Worm (Caenorhabditis elegans) whole organism, late embryonic: Measurements from ENCODE around the gene fbxa-82.
A peak's percentile ranks its signal among the peaks of the same experiment; 100 is the strongest.

ENCODE experiments used
- C38D4.7 ChIP-seq: fragments of 200-800 bp; sonication (Bioruptor generic); optimal IDR thresholded peaks from 2 replicates; lab custom pipeline; 2018; ENCODE audit warnings: mild to moderate bottlenecking, missing genetic modification characterization, moderate library complexity, missing compliant biosample characterization
- F13H6.1 ChIP-seq: sonication (generic microtip); optimal IDR thresholded peaks from 2 replicates; lab custom pipeline; 2016; ENCODE audit warnings: missing genetic modification characterization, missing compliant biosample characterization
- K09A11.1 ChIP-seq: sonication (generic microtip); optimal IDR thresholded peaks from 2 replicates; lab custom pipeline; 2017; ENCODE audit warnings: antibody characterized with exemption, mild to moderate bottlenecking, missing genetic modification characterization, missing compliant biosample characterization; ENCODE audit not compliant: insufficient read depth
- T23F11.4 ChIP-seq: fragments of 200-800 bp; sonication (Bioruptor generic); optimal IDR thresholded peaks from 2 replicates; lab custom pipeline; 2018; ENCODE audit warnings: mild to moderate bottlenecking, missing genetic modification characterization, missing compliant biosample characterization
- ahr-1 ChIP-seq: sonication (generic microtip); optimal IDR thresholded peaks from 2 replicates; lab custom pipeline; 2016; ENCODE audit warnings: missing genetic modification characterization, missing compliant biosample characterization
- ceh-14 ChIP-seq: sonication (generic microtip); optimal IDR thresholded peaks from 2 replicates; lab custom pipeline; 2016; ENCODE audit warnings: missing genotype, missing genetic modification characterization, missing compliant biosample characterization
- ceh-18 ChIP-seq: sonication (generic microtip); optimal IDR thresholded peaks from 2 replicates; lab custom pipeline; 2016; ENCODE audit warnings: missing genetic modification characterization, missing compliant biosample characterization
- ceh-19 ChIP-seq: fragments of 200-800 bp; sonication (Bioruptor generic); optimal IDR thresholded peaks from 2 replicates; lab custom pipeline; 2018; ENCODE audit warnings: mild to moderate bottlenecking, missing genetic modification characterization, missing compliant biosample characterization
- ceh-24 ChIP-seq: sonication (generic microtip); optimal IDR thresholded peaks from 2 replicates; lab custom pipeline; 2016; ENCODE audit warnings: mild to moderate bottlenecking, missing genetic modification characterization, missing compliant biosample characterization
- ceh-30 ChIP-seq: fragments of 150-350 bp; optimal IDR thresholded peaks from 2 replicates; lab custom pipeline; 2014; ENCODE audit warnings: missing biosample characterization, missing genetic modification characterization
- ceh-45 ChIP-seq: fragments of 200-800 bp; sonication (Bioruptor generic); IDR thresholded peaks from 2 replicates; pipeline ENCODE4 v1.3.6; 2022; ENCODE audit warnings: missing genetic modification reagents, missing genetic modification characterization, missing compliant biosample characterization
- ceh-48 ChIP-seq: sonication (generic microtip); optimal IDR thresholded peaks from 2 replicates; lab custom pipeline; 2016; ENCODE audit warnings: missing genetic modification characterization, inconsistent platforms, missing compliant biosample characterization
- ceh-6 ChIP-seq: fragments of 200-800 bp; sonication (Bioruptor generic); optimal IDR thresholded peaks from 2 replicates; lab custom pipeline; 2018; ENCODE audit warnings: mild to moderate bottlenecking, missing genetic modification characterization, missing compliant biosample characterization
- ceh-9 ChIP-seq: sonication (generic microtip); optimal IDR thresholded peaks from 2 replicates; lab custom pipeline; 2016; ENCODE audit warnings: mild to moderate bottlenecking, missing genetic modification characterization, inconsistent platforms, missing compliant biosample characterization
- che-1 ChIP-seq: sonication (generic microtip); optimal IDR thresholded peaks from 2 replicates; lab custom pipeline; 2016; ENCODE audit warnings: mild to moderate bottlenecking, missing genetic modification characterization, missing compliant biosample characterization
- dmd-4 ChIP-seq: sonication (generic microtip); optimal IDR thresholded peaks from 2 replicates; lab custom pipeline; 2016; ENCODE audit warnings: borderline replicate concordance, missing genetic modification characterization, missing compliant biosample characterization
- dve-1 ChIP-seq: sonication (generic microtip); optimal IDR thresholded peaks from 2 replicates; lab custom pipeline; 2017; ENCODE audit warnings: antibody characterized with exemption, mild to moderate bottlenecking, missing genetic modification characterization, missing compliant biosample characterization
- elt-4 ChIP-seq: sonication (generic microtip); optimal IDR thresholded peaks from 2 replicates; lab custom pipeline; 2016; ENCODE audit warnings: missing genetic modification characterization, missing compliant biosample characterization
- eyg-1 ChIP-seq: sonication (generic microtip); optimal IDR thresholded peaks from 2 replicates; lab custom pipeline; 2016; ENCODE audit warnings: missing genotype, missing genetic modification characterization, missing compliant biosample characterization
- fax-1 ChIP-seq: sonication (generic microtip); optimal IDR thresholded peaks from 2 replicates; lab custom pipeline; 2016; ENCODE audit warnings: missing genotype, missing genetic modification characterization, missing compliant biosample characterization
- gmeb-2 ChIP-seq: sonication (generic microtip); optimal IDR thresholded peaks from 2 replicates; lab custom pipeline; 2016; ENCODE audit warnings: missing genetic modification characterization, inconsistent platforms, missing compliant biosample characterization
- hlh-13 ChIP-seq: fragments of 200-800 bp; sonication (Bioruptor generic); optimal IDR thresholded peaks from 2 replicates; lab custom pipeline; 2018; ENCODE audit warnings: mild to moderate bottlenecking, missing genetic modification characterization, missing compliant biosample characterization
- hlh-15 ChIP-seq: sonication (generic microtip); optimal IDR thresholded peaks from 2 replicates; lab custom pipeline; 2016; ENCODE audit warnings: missing genetic modification characterization, missing compliant biosample characterization
- hlh-30 ChIP-seq: sonication (generic microtip); optimal IDR thresholded peaks from 2 replicates; lab custom pipeline; 2017; ENCODE audit warnings: antibody characterized with exemption, missing genetic modification characterization, missing compliant biosample characterization; ENCODE audit not compliant: insufficient read depth
- hlh-6 ChIP-seq: sonication (generic microtip); optimal IDR thresholded peaks from 2 replicates; lab custom pipeline; 2016; ENCODE audit warnings: missing genotype, missing genetic modification characterization, missing compliant biosample characterization
- hlh-8 ChIP-seq: sonication (generic microtip); optimal IDR thresholded peaks from 2 replicates; lab custom pipeline; 2016; ENCODE audit warnings: missing genotype, missing genetic modification characterization, missing compliant biosample characterization
- lim-6 ChIP-seq: sonication (generic microtip); optimal IDR thresholded peaks from 2 replicates; lab custom pipeline; 2016; ENCODE audit warnings: missing genetic modification characterization, missing compliant biosample characterization
- mec-3 ChIP-seq: sonication (generic microtip); optimal IDR thresholded peaks from 2 replicates; lab custom pipeline; 2016; ENCODE audit warnings: borderline replicate concordance, missing genetic modification characterization, missing compliant biosample characterization
- nfya-1 ChIP-seq: sonication (generic microtip); optimal IDR thresholded peaks from 2 replicates; lab custom pipeline; 2017; ENCODE audit warnings: missing genetic modification characterization, mild to moderate bottlenecking, missing compliant biosample characterization, antibody characterized with exemption, moderate library complexity
- nhr-232 ChIP-seq: sonication (generic microtip); optimal IDR thresholded peaks from 2 replicates; lab custom pipeline; 2016; ENCODE audit warnings: missing genetic modification characterization, missing compliant biosample characterization
- npax-4 ChIP-seq: sonication (generic microtip); optimal IDR thresholded peaks from 2 replicates; lab custom pipeline; 2016; ENCODE audit warnings: missing genetic modification characterization, missing compliant biosample characterization
- odd-2 ChIP-seq: sonication (generic microtip); optimal IDR thresholded peaks from 2 replicates; lab custom pipeline; 2017; ENCODE audit warnings: antibody characterized with exemption, mild to moderate bottlenecking, missing genetic modification characterization, missing compliant biosample characterization
- pag-3 ChIP-seq: sonication (generic microtip); optimal IDR thresholded peaks from 2 replicates; lab custom pipeline; 2016; ENCODE audit warnings: missing compliant biosample characterization, missing genetic modification characterization, borderline replicate concordance
- pha-2 ChIP-seq: sonication (generic microtip); optimal IDR thresholded peaks from 2 replicates; lab custom pipeline; 2017; ENCODE audit warnings: mild to moderate bottlenecking, missing genetic modification characterization, missing compliant biosample characterization
- pha-4 ChIP-seq: fragments of 150-350 bp; optimal IDR thresholded peaks from 2 replicates; lab custom pipeline; 2018; ENCODE audit warnings: missing biosample characterization, missing genetic modification reagents, missing genetic modification characterization
- pqm-1 ChIP-seq: sonication (generic microtip); optimal IDR thresholded peaks from 2 replicates; lab custom pipeline; 2016; ENCODE audit warnings: missing genetic modification characterization, missing compliant biosample characterization
- pros-1 ChIP-seq: fragments of 150-350 bp; optimal IDR thresholded peaks from 2 replicates; lab custom pipeline; 2014; ENCODE audit warnings: missing biosample characterization, missing genetic modification reagents, missing genetic modification characterization
- ref-2 ChIP-seq: sonication (generic microtip); optimal IDR thresholded peaks from 2 replicates; lab custom pipeline; 2016; ENCODE audit warnings: missing genetic modification characterization, missing compliant biosample characterization
- rnt-1 ChIP-seq: sonication (generic microtip); optimal IDR thresholded peaks from 2 replicates; lab custom pipeline; 2016; ENCODE audit warnings: missing genetic modification characterization, missing compliant biosample characterization
- sdc-2 ChIP-seq: sonication (generic microtip); optimal IDR thresholded peaks from 2 replicates; lab custom pipeline; 2016; ENCODE audit warnings: missing genotype, missing genetic modification characterization, missing compliant biosample characterization
- sox-2 ChIP-seq: fragments of 200-800 bp; sonication (Bioruptor generic); IDR thresholded peaks from 2 replicates; pipeline ENCODE4 v1.3.6; 2022; ENCODE audit warnings: missing genetic modification reagents, missing genetic modification characterization, missing compliant biosample characterization
- syd-9 ChIP-seq: sonication (generic microtip); optimal IDR thresholded peaks from 2 replicates; lab custom pipeline; 2016; ENCODE audit warnings: mild to moderate bottlenecking, missing genetic modification characterization, moderate library complexity, missing compliant biosample characterization
- tbx-7 ChIP-seq: sonication (generic microtip); optimal IDR thresholded peaks from 2 replicates; lab custom pipeline; 2016; ENCODE audit warnings: missing genotype, missing genetic modification characterization, missing compliant biosample characterization
- unc-3 ChIP-seq, 2 experiments: fragments of 200-800 bp in 1 of 2; sonication (Bioruptor generic) in 1 of 2; sonication (generic microtip) in 1 of 2; conservative IDR thresholded peaks in 1 of 2; optimal IDR thresholded peaks in 1 of 2; 2 replicates each; pipeline versions ENCODE4 v1.3.6 to Lab custom; 2016 to 2022; ENCODE audit warnings: missing compliant biosample characterization in 2 of 2, missing genetic modification characterization in 2 of 2, missing genetic modification reagents in 1 of 2
- unc-55 ChIP-seq: sonication (generic microtip); optimal IDR thresholded peaks from 2 replicates; lab custom pipeline; 2017; ENCODE audit warnings: missing biosample characterization, missing genetic modification reagents, missing genetic modification characterization
- ztf-16 ChIP-seq: sonication (generic microtip); optimal IDR thresholded peaks from 2 replicates; lab custom pipeline; 2017; ENCODE audit warnings: missing genetic modification characterization, missing compliant biosample characterization

fbxa-82 gene

ce11 chrV:15011560-15011959, 40.8 kb downstream of the fbxa-82 start, which contains the start of gene nmr-2:
TSS of gene nmr-2 (minus strand) at chrV:15011660.
- TF ChIP-seq pqm-1 (tag; lab: Kevin White, UChicago): no peak
- no peak for TF ChIP-seq fax-1 (tag; lab: Kevin White, UChicago)

DNA sequence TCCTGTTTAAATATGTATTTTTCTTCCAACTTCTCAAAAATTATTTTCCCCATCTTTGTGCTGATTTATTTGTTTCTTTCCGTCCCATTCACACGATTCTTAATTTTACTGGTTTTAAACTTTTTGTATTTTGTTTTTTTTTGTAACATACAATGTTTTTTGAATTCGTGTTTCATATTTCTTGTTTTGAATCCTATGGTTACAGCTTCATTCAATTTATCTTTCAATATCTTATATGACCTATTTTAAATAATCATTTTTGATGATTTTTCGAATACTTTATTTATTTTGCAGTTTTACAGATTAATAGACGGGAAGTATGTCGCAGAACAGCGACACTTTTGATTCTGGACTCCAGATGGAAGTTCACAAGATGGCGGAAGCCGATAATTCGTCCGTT, 47.5 kb downstream of the fbxa-82 start, which contains the start of gene hrde-2:
Gene hrde-2 (plus strand): TSS at position 301 of the 400 bp plus-strand sequence.
- no peak for TF ChIP-seq ceh-18
- TF ChIP-seq pha-4 (tag; lab: Kevin White, UChicago): no peak
- no peak for TF ChIP-seq ceh-45
- TF ChIP-seq ceh-30: no peak
- TF ChIP-seq ref-2 (tag; lab: Kevin White, UChicago): no peak
- no peak for TF ChIP-seq C38D4.7
- TF ChIP-seq ceh-14 (tag; lab: Kevin White, UChicago): no peak
- no peak for TF ChIP-seq npax-4 (tag; lab: Kevin White, UChicago)
- no peak for TF ChIP-seq hlh-13 (GFP tag; lab: Kevin White, UChicago)
- TF ChIP-seq mec-3 (tag; lab: Kevin White, UChicago): no peak
- no peak for TF ChIP-seq ahr-1 (tag; lab: Kevin White, UChicago)
- no peak for TF ChIP-seq ceh-24 (tag; lab: Kevin White, UChicago)
- TF ChIP-seq nhr-232 (tag; lab: Kevin White, UChicago): no peak
- no peak for TF ChIP-seq ceh-6
- no peak for TF ChIP-seq syd-9 (tag; lab: Kevin White, UChicago)
- TF ChIP-seq, all 69 proteins: peak for 0

DNA sequence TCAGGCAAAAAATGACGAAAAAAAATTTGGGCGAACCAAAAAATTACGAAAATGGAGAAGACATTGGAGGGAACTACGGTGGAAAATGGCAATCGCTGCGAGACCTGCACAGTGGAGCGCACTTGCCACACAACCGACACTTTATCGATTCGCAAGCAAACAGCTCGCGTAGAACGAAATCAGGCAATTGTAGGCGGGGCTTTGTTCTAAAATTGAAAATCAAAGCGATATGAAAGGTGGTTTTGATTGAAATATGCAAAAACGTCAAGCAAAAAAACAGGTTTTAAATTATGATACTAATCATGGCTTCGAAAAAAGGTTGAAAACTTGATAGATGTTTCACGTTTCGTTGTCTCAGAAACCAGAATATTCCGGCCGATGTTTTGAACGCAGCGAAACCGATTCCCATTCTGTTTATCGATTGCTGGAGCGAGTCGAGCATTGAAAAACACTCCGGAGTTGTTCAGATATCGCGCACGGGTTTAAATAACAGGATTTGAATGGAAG, 50.1 kb downstream of the fbxa-82 start, which contains the start of the genes fib-1 and mut-15:
Gene fib-1 (minus strand): TSS at position 40 of the 507 bp plus-strand sequence.
Gene mut-15 (plus strand): TSS at position 360 of the 507 bp plus-strand sequence.
- TF ChIP-seq odd-2 (tag; lab: Kevin White, UChicago): no peak
- peak; percentile 67 for TF ChIP-seq eyg-1 (tag; lab: Kevin White, UChicago)
- TF ChIP-seq K09A11.1: peak; percentile 41
- peak; percentile 90 for TF ChIP-seq fax-1 (tag; lab: Kevin White, UChicago)
- TF ChIP-seq pha-2 (tag; lab: Kevin White, UChicago): peak; percentile 51
- TF ChIP-seq dmd-4 (tag; lab: Kevin White, UChicago): peak; percentile 19
- TF ChIP-seq ceh-19: peak; percentile 66
- TF ChIP-seq unc-55 (GFP tag; lab: Kevin White, UChicago): peak; percentile 83
- peak; percentile 71 for TF ChIP-seq pag-3 (tag; lab: Kevin White, UChicago)
- TF ChIP-seq T23F11.4 (GFP tag; lab: Kevin White, UChicago): peak; percentile 23
- peak; percentile 95 for TF ChIP-seq ceh-48 (tag; lab: Kevin White, UChicago)
- TF ChIP-seq C38D4.7: no peak
- no peak for TF ChIP-seq sox-2
- no peak for TF ChIP-seq elt-4
- TF ChIP-seq hlh-6: peak; percentile 73
- TF ChIP-seq hlh-15 (tag; lab: Kevin White, UChicago): peak; percentile 77
- TF ChIP-seq F13H6.1 (tag; lab: Kevin White, UChicago): peak; percentile 88
- peak; percentile 3 for TF ChIP-seq pros-1
- peak; percentile 89 for TF ChIP-seq tbx-7
- TF ChIP-seq gmeb-2 (tag; lab: Kevin White, UChicago): no peak
- peak; percentile 38 for TF ChIP-seq che-1 (tag; lab: Kevin White, UChicago)
- peak; percentile 97 for TF ChIP-seq ceh-18
- no peak for TF ChIP-seq ceh-9
- peak; percentile 65 for TF ChIP-seq sdc-2 (tag; lab: Kevin White, UChicago)
- peak; percentile 67 for TF ChIP-seq dve-1 (tag; lab: Kevin White, UChicago)
- peak; percentile 2 for TF ChIP-seq hlh-13 (GFP tag; lab: Kevin White, UChicago)
- TF ChIP-seq pqm-1 (tag; lab: Kevin White, UChicago): peak; percentile 82
- TF ChIP-seq lim-6: peak; percentile 95
- peak; percentile 95 for TF ChIP-seq rnt-1 (tag; lab: Kevin White, UChicago)
- TF ChIP-seq ztf-16 (tag; lab: Kevin White, UChicago): peak; percentile 89
- TF ChIP-seq hlh-8 (tag; lab: Kevin White, UChicago): peak; percentile 77
- peak; percentile 30 for TF ChIP-seq ceh-6
- TF ChIP-seq syd-9 (tag; lab: Kevin White, UChicago): peak; percentile 76
- TF ChIP-seq pha-4 (tag; lab: Kevin White, UChicago): no peak
- no peak for TF ChIP-seq unc-3 (GFP tag; conservative IDR thresholded peaks at IDR 0.05; lab: Robert Waterston, UW)
- peak; percentile 85 for TF ChIP-seq unc-3 (tag; optimal IDR thresholded peaks at IDR 0.05; lab: Kevin White, UChicago)
- no peak for TF ChIP-seq hlh-30 (tag; lab: Kevin White, UChicago)
- TF ChIP-seq nfya-1 (tag; lab: Kevin White, UChicago): peak; percentile 86
- peak; percentile 81 for TF ChIP-seq ahr-1 (tag; lab: Kevin White, UChicago)
